Fruit fly (Drosophila melanogaster): ENCODE data around the gene RpS10b.
A peak's percentile ranks its signal among the peaks of the same experiment; 100 is the strongest.

The RpS10b gene

DNA sequence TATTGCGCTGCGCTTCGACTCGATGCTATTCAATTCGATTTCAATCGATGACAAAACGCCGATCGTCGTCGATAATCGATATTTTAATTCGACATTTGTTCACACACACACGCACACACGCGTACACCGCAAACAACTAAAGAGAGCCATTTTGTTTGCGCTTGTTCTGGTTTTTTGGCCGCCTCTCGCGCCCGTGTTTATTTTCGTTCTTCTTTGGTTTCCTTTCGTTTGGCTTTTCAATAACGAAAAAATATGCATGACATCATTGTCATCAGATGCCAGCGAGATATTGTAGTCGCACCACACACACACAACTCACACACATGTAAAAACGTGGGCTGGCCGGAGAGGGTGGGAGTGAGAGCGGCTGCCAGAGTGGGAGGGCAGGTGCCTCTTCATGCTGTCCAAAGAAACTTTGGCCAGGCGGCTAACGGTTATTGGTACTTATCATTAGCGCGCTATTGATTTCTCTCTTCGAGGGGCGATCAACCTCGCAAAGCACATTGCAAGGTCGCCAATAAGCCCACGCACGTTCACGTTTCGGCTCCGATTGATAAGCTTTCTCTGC lies 10.3 kb downstream of the RpS10b start (continued):
- TF ChIP-seq GATAe (GFP tag; conservative IDR thresholded peaks at IDR 0.05) = no peak
- 0 out of 3 replicates have a peak, but pooled peaks have one; percentile 36 for TF ChIP-seq sr (GFP tag; IDR thresholded peaks at IDR 0.05)
- peak; percentile 82 for TF ChIP-seq CG10543 (GFP tag; optimal IDR thresholded peaks at IDR 0.05)
- TF ChIP-seq hth (optimal IDR thresholded peaks at IDR 0.05) = no peak
- no peak for TF ChIP-seq unpg (GFP tag; optimal IDR thresholded peaks at IDR 0.05)
- peak; percentile 53 for TF ChIP-seq HLH4C (GFP tag; IDR thresholded peaks at IDR 0.05; ENCODE audit: partially characterized antibody)
- peak; percentile 13; the same call in 1 of the 2 replicates for TF ChIP-seq hbn (GFP tag; IDR thresholded peaks at IDR 0.05; ENCODE audit: partially characterized antibody)
- no peak for TF ChIP-seq slp2 (GFP tag; optimal IDR thresholded peaks at IDR 0.05)
- no peak for TF ChIP-seq Hmx (GFP tag; optimal IDR thresholded peaks at IDR 0.05)
- no peak for TF ChIP-seq trh (GFP tag; optimal IDR thresholded peaks at IDR 0.05)
- no peak for TF ChIP-seq CG2889 (GFP tag; IDR thresholded peaks at IDR 0.05)
- TF ChIP-seq bab2 (GFP tag; optimal IDR thresholded peaks at IDR 0.05) = no peak
- TF ChIP-seq Med (GFP tag) = peak; percentile 54
- TF ChIP-seq CG10147 (GFP tag; optimal IDR thresholded peaks at IDR 0.05) = no peak
- TF ChIP-seq CG13894 (tag; optimal IDR thresholded peaks at IDR 0.05) = peak; percentile 29
- TF ChIP-seq CG18619 (GFP tag; optimal IDR thresholded peaks at IDR 0.05) = no peak
- TF ChIP-seq dpn (GFP tag; optimal IDR thresholded peaks at IDR 0.05) = no peak
- peak; percentile 31 for TF ChIP-seq zf30C (GFP tag; optimal IDR thresholded peaks at IDR 0.05)
- TF ChIP-seq CG2199 (GFP tag; IDR thresholded peaks at IDR 0.05) = no peak
- TF ChIP-seq CG14860 (GFP tag; IDR thresholded peaks at IDR 0.05; ENCODE audit: partially characterized antibody) = peak; percentile 56; the same call in 1 of the 3 replicates
- no peak for TF ChIP-seq esg (GFP tag; conservative IDR thresholded peaks at IDR 0.05)
- peak; percentile 48; the same call in 1 of the 2 replicates for TF ChIP-seq Bgb (GFP tag; IDR thresholded peaks at IDR 0.05; ENCODE audit: partially characterized antibody)
- no peak for TF ChIP-seq Hr3 (GFP tag; optimal IDR thresholded peaks at IDR 0.05)
- peak; percentile 55; the same call in 2 of the 3 replicates for TF ChIP-seq Opbp (GFP tag; IDR thresholded peaks at IDR 0.05; ENCODE audit: partially characterized antibody)
- no peak for TF ChIP-seq crc (GFP tag; optimal IDR thresholded peaks at IDR 0.05)
- TF ChIP-seq CG10979 (tag; optimal IDR thresholded peaks at IDR 0.05) = no peak
- TF ChIP-seq chm (GFP tag; IDR thresholded peaks at IDR 0.05) = no peak
- peak; percentile 32 for TF ChIP-seq CG18599 (GFP tag; optimal IDR thresholded peaks at IDR 0.05)
- TF ChIP-seq sens (GFP tag) = no peak
- TF ChIP-seq pum (GFP tag; optimal IDR thresholded peaks at IDR 0.05) = no peak
- TF ChIP-seq CG6854 (GFP tag; optimal IDR thresholded peaks at IDR 0.05) = peak; percentile 16
- no peak for TF ChIP-seq klu (GFP tag; IDR thresholded peaks at IDR 0.05)
- no peak for TF ChIP-seq lov (optimal IDR thresholded peaks at IDR 0.05)
- no peak for TF ChIP-seq lov (GFP tag; IDR thresholded peaks at IDR 0.05)
- TF ChIP-seq en (GFP tag; optimal IDR thresholded peaks at IDR 0.05) = no peak
- no peak for TF ChIP-seq CG6175 (GFP tag; IDR thresholded peaks at IDR 0.05)
- no peak for TF ChIP-seq CG13424 (tag; optimal IDR thresholded peaks at IDR 0.05)
- no peak for TF ChIP-seq Mad (GFP tag; optimal IDR thresholded peaks at IDR 0.05)
- TF ChIP-seq tup (GFP tag; optimal IDR thresholded peaks at IDR 0.05) = no peak
- peak; percentile 31 for TF ChIP-seq nau (GFP tag; optimal IDR thresholded peaks at IDR 0.05)
- TF ChIP-seq pho (GFP tag; optimal IDR thresholded peaks at IDR 0.05) = no peak
- peak in 1 of 2 experiments; percentile 43 for TF ChIP-seq Pdp1 (GFP tag; optimal IDR thresholded peaks at IDR 0.05)
- TF ChIP-seq Dfd (GFP tag; optimal IDR thresholded peaks at IDR 0.05) = no peak
- TF ChIP-seq Rfx (GFP tag; IDR thresholded peaks at IDR 0.05) = 0 out of 2 replicates have a peak, but pooled peaks have one; percentile 3
- no peak for TF ChIP-seq CG17359 (tag; optimal IDR thresholded peaks at IDR 0.05)
- TF ChIP-seq CG9797 (GFP tag; optimal IDR thresholded peaks at IDR 0.05) = no peak
- TF ChIP-seq dmrt99B (tag; optimal IDR thresholded peaks at IDR 0.05) = no peak
- TF ChIP-seq tx (GFP tag; optimal IDR thresholded peaks at IDR 0.05) = no peak
- no peak for TF ChIP-seq chif (GFP tag; optimal IDR thresholded peaks at IDR 0.05)
- TF ChIP-seq CG7745 (tag; optimal IDR thresholded peaks at IDR 0.05) = no peak

Data from whole organism, embryonic.